Worm (Caenorhabditis elegans): ENCODE results near the gene gly-11.

The gly-11 gene

DNA sequence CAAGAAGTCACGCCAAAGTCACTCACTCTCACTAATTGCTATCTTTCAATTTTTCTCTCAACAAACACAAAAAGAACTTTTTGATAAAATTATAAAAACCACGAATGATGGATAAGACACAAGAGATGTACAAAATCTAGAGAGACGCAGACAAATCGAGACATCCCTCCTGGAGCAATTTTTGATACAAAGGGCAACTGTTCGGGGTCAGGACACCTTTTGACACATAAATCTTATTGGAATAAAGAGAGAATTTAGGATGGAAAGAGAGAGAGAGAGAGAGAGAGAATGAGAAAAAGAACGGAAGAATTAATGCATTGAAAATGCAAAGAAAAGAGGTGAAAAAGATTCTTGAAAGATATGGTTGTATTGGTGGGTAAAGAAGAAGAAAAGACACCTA, 40.0 kb downstream of the gly-11 start:
- TF ChIP-seq rpc-1 (optimal IDR thresholded peaks at IDR 0.05) (no peak), rpc-1 (tag; optimal IDR thresholded peaks at IDR 0.05) (no peak), pbrm-1 (GFP tag; IDR thresholded peaks at IDR 0.05) (no peak), tbp1 (GFP tag; optimal IDR thresholded peaks at IDR 0.05) (no peak), repo-1 (tag; optimal IDR thresholded peaks at IDR 0.05) (no peak), athp-1 (tag; optimal IDR thresholded peaks at IDR 0.05) (no peak), aptf-3 (GFP tag; IDR thresholded peaks at IDR 0.05) (no peak), Y53F4B.3 (GFP tag; IDR thresholded peaks at IDR 0.05) (no peak), cebp-2 (GFP tag; IDR thresholded peaks at IDR 0.05) (no peak), hmg-20 (GFP tag; IDR thresholded peaks at IDR 0.05) (no peak)

DNA sequence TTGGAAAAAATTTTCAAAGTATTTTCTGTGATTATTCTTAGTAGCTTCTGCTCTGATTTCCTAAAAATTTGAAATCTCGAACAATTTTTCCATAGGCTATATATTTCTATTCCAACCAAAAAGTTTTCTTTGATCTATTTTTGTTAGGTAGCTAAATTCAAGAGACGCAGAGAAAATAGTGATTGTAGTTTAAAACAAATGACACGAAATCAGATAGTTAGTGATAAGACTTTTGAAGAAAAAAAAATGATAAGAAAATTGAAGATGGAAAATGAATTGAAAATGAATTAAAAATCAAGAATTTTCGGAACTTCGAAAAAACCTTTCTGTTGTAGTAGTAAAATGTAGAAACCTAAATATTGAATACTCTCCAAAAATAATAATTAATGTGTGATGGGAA, 41.5 kb downstream of the gly-11 start:
- no peak for TF ChIP-seq lin-26 (GFP tag; IDR thresholded peaks at IDR 0.05)
- TF ChIP-seq C06A6.2 (GFP tag; conservative IDR thresholded peaks at IDR 0.05): no peak
- TF ChIP-seq nhr-80 (tag; optimal IDR thresholded peaks at IDR 0.05): peak; percentile 47

DNA sequence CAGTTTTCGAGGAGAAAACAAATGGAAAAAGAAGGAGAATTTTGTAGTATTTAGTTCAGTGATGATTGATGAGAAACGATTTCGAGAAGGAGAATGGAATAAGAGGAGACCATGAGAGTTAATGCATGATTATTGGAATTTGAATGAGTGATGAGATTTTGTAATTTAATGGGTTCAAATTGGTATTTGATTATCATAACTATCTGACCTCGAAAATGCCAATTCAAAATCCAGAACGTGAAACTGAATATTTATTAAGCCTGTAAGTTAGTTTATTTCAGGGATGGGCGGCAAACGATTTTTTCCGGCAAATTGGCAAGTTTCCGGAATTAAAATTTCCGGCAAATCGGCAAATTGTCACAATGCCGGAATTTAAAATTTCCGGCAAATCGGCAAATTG, 43.9 kb downstream of the gly-11 start:
- no peak for TF ChIP-seq ceh-91 (GFP tag; IDR thresholded peaks at IDR 0.05)
- no peak for TF ChIP-seq T07F8.4 (tag; optimal IDR thresholded peaks at IDR 0.05)

DNA sequence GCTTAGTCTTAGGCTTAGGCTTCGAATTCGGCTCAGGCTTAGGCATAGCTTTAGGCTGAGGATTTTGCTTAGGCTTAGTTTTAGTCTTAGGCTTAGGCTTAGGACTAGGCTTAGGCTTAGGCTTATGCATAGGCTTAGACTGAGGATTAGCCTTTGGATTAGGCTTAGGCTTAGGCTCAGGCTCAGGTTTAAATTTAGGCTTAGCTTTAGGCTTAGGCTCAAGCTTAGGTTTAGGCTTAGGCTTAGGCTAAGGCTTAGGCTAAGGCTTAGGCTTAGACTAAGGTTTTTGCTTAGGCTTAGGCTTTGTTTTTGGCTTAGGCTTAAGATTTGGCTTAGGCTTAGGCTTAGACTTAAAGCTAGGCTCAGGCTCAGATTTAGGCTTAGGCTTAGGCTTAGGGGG, 45.3 kb downstream of the gly-11 start:
- TF ChIP-seq ceh-40 (GFP tag; IDR thresholded peaks at IDR 0.05): no peak
- no peak for TF ChIP-seq nhr-179 (tag; optimal IDR thresholded peaks at IDR 0.05)
- no peak for TF ChIP-seq bed-2 (GFP tag; IDR thresholded peaks at IDR 0.05)
- no peak for TF ChIP-seq snpc-1.1 (tag; optimal IDR thresholded peaks at IDR 0.05; ENCODE audit: insufficient read depth)

DNA sequence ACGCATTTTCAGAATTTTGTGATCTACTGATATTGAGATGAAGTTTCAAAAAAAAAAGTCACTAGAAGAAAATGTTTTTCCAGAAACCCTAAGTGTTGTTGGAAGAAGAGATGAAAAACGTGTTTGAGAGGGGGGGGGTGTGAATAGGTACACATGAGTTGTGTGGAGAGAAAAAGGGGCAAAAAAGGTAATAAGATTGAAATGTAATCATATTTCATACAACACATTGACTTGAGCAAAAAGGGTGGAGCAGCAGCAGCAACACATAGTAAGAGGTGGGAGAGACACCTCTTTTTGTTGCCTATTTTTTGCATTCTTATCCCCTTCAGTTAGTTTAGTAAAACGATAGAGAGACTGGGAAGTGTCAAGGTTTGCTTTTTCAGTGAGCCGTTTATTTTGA, 46.3 kb downstream of the gly-11 start:
- TF ChIP-seq Y56A3A.18 (GFP tag; IDR thresholded peaks at IDR 0.05): no peak
- TF ChIP-seq ztf-28 (GFP tag; IDR thresholded peaks at IDR 0.05): no peak
- no peak for TF ChIP-seq rcor-1 (GFP tag; IDR thresholded peaks at IDR 0.05)
- TF ChIP-seq let-607 (tag; optimal IDR thresholded peaks at IDR 0.05): no peak
- TF ChIP-seq F23B12.7 (tag; optimal IDR thresholded peaks at IDR 0.05; ENCODE audit: insufficient read depth): no peak
- no peak for TF ChIP-seq F57C9.4 (tag; optimal IDR thresholded peaks at IDR 0.05)
- no peak for TF ChIP-seq mes-4 (tag; optimal IDR thresholded peaks at IDR 0.05)
- TF ChIP-seq egrh-3 (GFP tag; IDR thresholded peaks at IDR 0.05): no peak
- no peak for TF ChIP-seq attf-6 (GFP tag; IDR thresholded peaks at IDR 0.05)
- TF ChIP-seq mel-28 (tag; optimal IDR thresholded peaks at IDR 0.05; ENCODE audit: borderline replicate concordance): no peak

DNA sequence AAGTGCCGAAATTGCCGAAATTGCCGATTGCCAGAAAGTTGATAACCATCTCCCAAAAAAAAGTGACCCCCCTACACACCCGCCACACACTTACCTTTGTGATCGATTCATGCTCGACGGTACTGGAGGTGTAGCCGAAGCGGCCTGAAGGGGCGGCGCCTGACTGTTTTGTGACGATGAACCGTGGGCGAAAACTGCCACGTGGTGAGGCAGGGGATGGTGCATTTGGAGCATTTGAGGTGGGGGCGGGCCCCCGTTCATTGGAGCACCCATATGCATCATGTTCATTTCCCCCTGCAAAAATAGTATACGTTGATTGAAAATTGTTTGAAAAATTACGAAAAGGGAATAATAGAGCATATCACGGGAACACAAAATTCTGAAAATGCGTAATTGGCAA, 47.0 kb downstream of the gly-11 start, which contains the start of gene Y75B8A.6:
Y75B8A.6 (minus strand) TSS at position 292 of the 400 bp plus-strand sequence.
- TF ChIP-seq T07F8.4 (tag; optimal IDR thresholded peaks at IDR 0.05): no peak

DNA sequence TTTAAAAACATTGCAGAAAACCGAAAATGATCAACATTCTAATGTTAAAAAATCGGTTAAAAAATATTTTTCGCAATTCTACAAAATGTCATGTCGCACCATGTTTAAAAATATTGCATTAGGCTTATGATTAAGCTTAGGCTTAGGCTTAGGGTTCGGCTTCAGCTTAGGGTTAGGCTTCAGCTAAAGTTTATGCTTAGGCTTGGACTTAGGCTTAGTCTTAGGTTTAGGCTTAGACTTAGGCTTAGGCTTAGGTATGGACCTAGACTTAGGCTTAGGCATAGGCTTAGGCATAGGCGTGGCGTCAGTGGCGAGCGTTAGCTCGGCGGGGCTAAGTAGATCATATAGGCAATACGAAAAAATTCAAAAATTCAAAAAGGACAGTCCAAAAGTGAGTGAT, 52.7 kb downstream of the gly-11 start:
- no peak for TF ChIP-seq ztf-3 (GFP tag; optimal IDR thresholded peaks at IDR 0.05)
- TF ChIP-seq F57C9.4 (tag; optimal IDR thresholded peaks at IDR 0.05): no peak
- no peak for TF ChIP-seq ekl-4 (GFP tag; IDR thresholded peaks at IDR 0.05)
- no peak for TF ChIP-seq mes-4 (tag; optimal IDR thresholded peaks at IDR 0.05)
- no peak for TF ChIP-seq ztf-25 (GFP tag; IDR thresholded peaks at IDR 0.05)
- TF ChIP-seq athp-1 (tag; optimal IDR thresholded peaks at IDR 0.05): no peak
- no peak for TF ChIP-seq pbrm-1 (GFP tag; IDR thresholded peaks at IDR 0.05)
- TF ChIP-seq F10E7.11 (tag; optimal IDR thresholded peaks at IDR 0.05): no peak
- TF ChIP-seq lin-54 (GFP tag; optimal IDR thresholded peaks at IDR 0.05): no peak
- no peak for TF ChIP-seq Y79H2A.3 (GFP tag; conservative IDR thresholded peaks at IDR 0.05)
- TF ChIP-seq madf-3 (GFP tag; IDR thresholded peaks at IDR 0.05): no peak
- no peak for TF ChIP-seq B0035.1 (tag; optimal IDR thresholded peaks at IDR 0.05)
- no peak for TF ChIP-seq nhr-90 (tag; optimal IDR thresholded peaks at IDR 0.05)
- TF ChIP-seq F37B4.10 (GFP tag; IDR thresholded peaks at IDR 0.05): no peak
- TF ChIP-seq chd-7 (tag; optimal IDR thresholded peaks at IDR 0.05): no peak
